Fruit fly (Drosophila melanogaster) whole organism, embryonic: ENCODE data around the gene RanGAP.

Source experiments
- Ada2b ChIP-seq: fragments of 200-800 bp; sonication (Bioruptor generic); IDR thresholded peaks from 2 replicates; pipeline ENCODE4 v1.3.6; 2022; ENCODE audit warnings: missing biosample characterization, missing genetic modification characterization
- Asciz ChIP-seq: fragments of 200-800 bp; sonication (Bioruptor generic); optimal IDR thresholded peaks from 2 replicates; lab custom pipeline; 2017; ENCODE audit warnings: missing biosample characterization, mild to moderate bottlenecking, missing genetic modification characterization, missing genetic modification reagents
- CG10959 ChIP-seq: fragments of 200-800 bp; sonication (Bioruptor generic); IDR thresholded peaks from 2 replicates; pipeline ENCODE4 v1.3.6; 2022; ENCODE audit warnings: missing biosample characterization, missing genetic modification characterization
- CG13123 ChIP-seq: fragments of 200-800 bp; sonication (Bioruptor generic); optimal IDR thresholded peaks from 2 replicates; lab custom pipeline; 2016; ENCODE audit warnings: missing biosample characterization, missing genetic modification characterization
- CG13424 ChIP-seq: fragments of 200-800 bp; sonication (Bioruptor generic); optimal IDR thresholded peaks from 2 replicates; lab custom pipeline; 2019; ENCODE audit warnings: missing biosample characterization, mild to moderate bottlenecking, missing genetic modification characterization, moderate library complexity
- CG13624 ChIP-seq: fragments of 200-800 bp; sonication (Bioruptor generic); optimal IDR thresholded peaks from 2 replicates; lab custom pipeline; 2016; ENCODE audit warnings: missing biosample characterization, missing genetic modification characterization
- CG1647 ChIP-seq: fragments of 200-800 bp; sonication (Bioruptor generic); optimal IDR thresholded peaks from 3 replicates; lab custom pipeline; 2016; ENCODE audit warnings: missing biosample characterization, missing genetic modification characterization
- CG17328 ChIP-seq: fragments of 200-800 bp; sonication (Bioruptor generic); IDR thresholded peaks from 2 replicates; pipeline ENCODE4 v1.3.6; 2022; ENCODE audit warnings: missing biosample characterization, missing genetic modification characterization
- CG31365 ChIP-seq: fragments of 200-800 bp; sonication (Bioruptor generic); optimal IDR thresholded peaks from 2 replicates; lab custom pipeline; 2018; ENCODE audit warnings: missing biosample characterization, mild to moderate bottlenecking, missing genetic modification characterization
- CG6254 ChIP-seq: fragments of 200-800 bp; sonication (Bioruptor generic); optimal IDR thresholded peaks from 3 replicates; lab custom pipeline; 2017; ENCODE audit warnings: mild to moderate bottlenecking, missing biosample characterization, missing genetic modification reagents, missing genetic modification characterization
- CG7745 ChIP-seq: fragments of 200-800 bp; sonication (Bioruptor generic); optimal IDR thresholded peaks from 2 replicates; lab custom pipeline; 2018; ENCODE audit warnings: missing biosample characterization, mild to moderate bottlenecking, missing genetic modification characterization, moderate library complexity
- CG7786 ChIP-seq: fragments of 200-800 bp; sonication (Bioruptor generic); optimal IDR thresholded peaks from 2 replicates; lab custom pipeline; 2016; ENCODE audit warnings: missing biosample characterization, missing genetic modification characterization
- CG8089 ChIP-seq: fragments of 200-800 bp; sonication (Bioruptor generic); optimal IDR thresholded peaks from 3 replicates; lab custom pipeline; 2016; ENCODE audit warnings: missing biosample characterization, missing genetic modification characterization
- CG9876 ChIP-seq: fragments of 200-800 bp; sonication (Bioruptor generic); optimal IDR thresholded peaks from 2 replicates; lab custom pipeline; 2016; ENCODE audit warnings: missing biosample characterization, missing genetic modification characterization
- Fer1 ChIP-seq: fragments of 200-800 bp; sonication (Bioruptor generic); optimal IDR thresholded peaks from 2 replicates; lab custom pipeline; 2017; ENCODE audit warnings: missing biosample characterization, mild to moderate bottlenecking, missing genetic modification characterization
- Fer2 ChIP-seq: fragments of 200-800 bp; sonication (Bioruptor generic); optimal IDR thresholded peaks from 2 replicates; lab custom pipeline; 2018; ENCODE audit warnings: missing biosample characterization, mild to moderate bottlenecking, missing genetic modification characterization, moderate library complexity
- HHEX ChIP-seq: fragments of 200-800 bp; sonication (Bioruptor generic); optimal IDR thresholded peaks from 3 replicates; lab custom pipeline; 2017; ENCODE audit warnings: missing biosample characterization, mild to moderate bottlenecking, missing genetic modification characterization, missing genetic modification reagents
- HLH3B ChIP-seq: fragments of 200-800 bp; sonication (Bioruptor generic); IDR thresholded peaks from 2 replicates; pipeline ENCODE4 v1.3.6; 2022; ENCODE audit warnings: missing biosample characterization, missing genetic modification characterization
- Mes4 ChIP-seq: fragments of 200-800 bp; sonication (Bioruptor generic); optimal IDR thresholded peaks from 2 replicates; lab custom pipeline; 2016; ENCODE audit warnings: missing biosample characterization, missing genetic modification characterization
- Spps ChIP-seq: fragments of 200-800 bp; sonication (Bioruptor generic); optimal IDR thresholded peaks from 2 replicates; lab custom pipeline; 2018; ENCODE audit warnings: missing biosample characterization, mild to moderate bottlenecking, missing genetic modification characterization
- Taf1 ChIP-seq: fragments of 200-800 bp; sonication (Bioruptor generic); IDR thresholded peaks from 2 replicates; pipeline ENCODE4 v1.3.6; 2022; ENCODE audit warnings: missing biosample characterization, missing genetic modification characterization
- Vsx1 ChIP-seq: fragments of 200-800 bp; sonication (Bioruptor generic); optimal IDR thresholded peaks from 2 replicates; lab custom pipeline; 2017; ENCODE audit warnings: missing biosample characterization, mild to moderate bottlenecking, missing genetic modification characterization, missing genetic modification reagents
- ap ChIP-seq: fragments of 200-800 bp; sonication (Bioruptor generic); IDR thresholded peaks from 2 replicates; pipeline ENCODE4 v1.3.6; 2022; ENCODE audit warnings: missing biosample characterization, missing genetic modification characterization
- ase ChIP-seq: fragments of 200-800 bp; sonication (Bioruptor generic); IDR thresholded peaks from 3 replicates; pipeline ENCODE4 v1.3.6; 2022; ENCODE audit warnings: missing biosample characterization, missing genetic modification characterization
- bab2 ChIP-seq: fragments of 200-800 bp; sonication (Bioruptor generic); optimal IDR thresholded peaks from 2 replicates; lab custom pipeline; 2016; ENCODE audit warnings: missing biosample characterization, missing genetic modification characterization
- bbx ChIP-seq: fragments of 200-800 bp; sonication (Bioruptor generic); IDR thresholded peaks from 2 replicates; pipeline ENCODE4 v1.3.6; 2022; ENCODE audit warnings: missing biosample characterization, missing genetic modification characterization; ENCODE audit not compliant: partially characterized antibody
- bowl ChIP-seq: fragments of 200-800 bp; sonication (Bioruptor generic); IDR thresholded peaks from 2 replicates; pipeline ENCODE4 v1.3.6; 2022; ENCODE audit warnings: missing biosample characterization, missing genetic modification characterization
- cas ChIP-seq: fragments of 200-800 bp; sonication (Bioruptor generic); IDR thresholded peaks from 2 replicates; pipeline ENCODE4 v1.3.6; 2022; ENCODE audit warnings: missing biosample characterization, missing genetic modification characterization
- ci ChIP-seq: fragments of 200-800 bp; sonication (Bioruptor generic); IDR thresholded peaks from 3 replicates; pipeline ENCODE4 v1.3.6; 2022; ENCODE audit warnings: missing biosample characterization, missing genetic modification characterization
- cwo ChIP-seq: fragments of 200-800 bp; sonication (Bioruptor generic); optimal IDR thresholded peaks from 3 replicates; lab custom pipeline; 2017; ENCODE audit warnings: missing biosample characterization, missing genetic modification characterization, mild to moderate bottlenecking, moderate library complexity, missing genetic modification reagents
- da ChIP-seq: fragments of 200-800 bp; sonication (Bioruptor generic); optimal IDR thresholded peaks from 2 replicates; lab custom pipeline; 2016; ENCODE audit warnings: missing biosample characterization, missing genetic modification characterization
- dimm ChIP-seq: fragments of 200-800 bp; sonication (Bioruptor generic); IDR thresholded peaks from 2 replicates; pipeline ENCODE4 v1.3.6; 2022; ENCODE audit warnings: missing biosample characterization, missing genetic modification characterization
- eyg ChIP-seq: fragments of 200-800 bp; sonication (Bioruptor generic); optimal IDR thresholded peaks from 3 replicates; lab custom pipeline; 2016; ENCODE audit warnings: missing biosample characterization, missing genetic modification characterization
- hkb ChIP-seq, 2 experiments: fragments of 200-800 bp in 1 of 2; fragments of >200 bp in 1 of 2; sonication (Bioruptor generic) in 1 of 2; IDR thresholded peaks in 1 of 2; optimal IDR thresholded peaks in 1 of 2; 2 replicates each; pipeline versions ENCODE4 v1.3.6 to Lab custom; 2017 to 2022; ENCODE audit warnings: missing biosample characterization in 1 of 2, missing genetic modification characterization in 1 of 2
- ken ChIP-seq: fragments of 200-800 bp; sonication (Bioruptor generic); IDR thresholded peaks from 3 replicates; pipeline ENCODE4 v1.3.6; 2022; ENCODE audit warnings: missing biosample characterization, missing genetic modification characterization
- lbe ChIP-seq: fragments of 200-800 bp; sonication (Bioruptor generic); optimal IDR thresholded peaks from 2 replicates; lab custom pipeline; 2016; ENCODE audit warnings: missing biosample characterization, mild to moderate bottlenecking, missing genetic modification characterization
- luna ChIP-seq: fragments of 200-800 bp; sonication (Bioruptor generic); optimal IDR thresholded peaks from 2 replicates; lab custom pipeline; 2016; ENCODE audit warnings: missing biosample characterization, missing genetic modification characterization
- maf-S ChIP-seq: fragments of 200-800 bp; sonication (Bioruptor generic); optimal IDR thresholded peaks from 2 replicates; lab custom pipeline; 2016; ENCODE audit warnings: missing biosample characterization, missing genetic modification characterization
- nerfin-1 ChIP-seq: fragments of 200-800 bp; sonication (Bioruptor generic); optimal IDR thresholded peaks from 3 replicates; lab custom pipeline; 2019; ENCODE audit warnings: missing biosample characterization, mild to moderate bottlenecking, missing genetic modification characterization, moderate library complexity
- pho ChIP-seq: fragments of 200-800 bp; sonication (Bioruptor generic); optimal IDR thresholded peaks from 2 replicates; lab custom pipeline; 2016; ENCODE audit warnings: missing biosample characterization, missing genetic modification characterization
- psq ChIP-seq: fragments of 200-800 bp; sonication (Bioruptor generic); optimal IDR thresholded peaks from 2 replicates; lab custom pipeline; 2017; ENCODE audit warnings: missing biosample characterization, missing genetic modification characterization
- ranshi ChIP-seq: fragments of 200-800 bp; sonication (Bioruptor generic); IDR thresholded peaks from 2 replicates; pipeline ENCODE4 v1.3.6; 2022; ENCODE audit warnings: missing biosample characterization, missing genetic modification characterization
- scrt ChIP-seq: fragments of 200-800 bp; sonication (Bioruptor generic); optimal IDR thresholded peaks from 2 replicates; lab custom pipeline; 2018; ENCODE audit warnings: missing biosample characterization, mild to moderate bottlenecking, missing genetic modification characterization, moderate library complexity
- sens-2 ChIP-seq: fragments of 200-800 bp; sonication (Bioruptor generic); IDR thresholded peaks from 2 replicates; pipeline ENCODE4 v1.3.6; 2022; ENCODE audit warnings: missing biosample characterization, missing genetic modification characterization
- sima ChIP-seq: fragments of 200-800 bp; sonication (Bioruptor generic); optimal IDR thresholded peaks from 2 replicates; lab custom pipeline; 2016; ENCODE audit warnings: missing biosample characterization, missing genetic modification characterization
- stwl ChIP-seq: fragments of 200-800 bp; sonication (Bioruptor generic); optimal IDR thresholded peaks from 3 replicates; lab custom pipeline; 2018; ENCODE audit warnings: missing biosample characterization, mild to moderate bottlenecking, missing genetic modification characterization, moderate library complexity
- sug ChIP-seq: fragments of 200-800 bp; optimal IDR thresholded peaks from 2 replicates; lab custom pipeline; 2019; ENCODE audit warnings: missing biosample characterization, mild to moderate bottlenecking, missing genetic modification characterization, moderate library complexity
- toy ChIP-seq: fragments of 200-800 bp; sonication (Bioruptor generic); IDR thresholded peaks from 2 replicates; pipeline ENCODE4 v1.3.6; 2022; ENCODE audit warnings: missing biosample characterization, missing genetic modification characterization
- usp ChIP-seq: fragments of >200 bp; optimal IDR thresholded peaks from 2 replicates; lab custom pipeline; 2017; ENCODE audit warnings: missing biosample characterization, missing genetic modification characterization

Gene RanGAP

DNA sequence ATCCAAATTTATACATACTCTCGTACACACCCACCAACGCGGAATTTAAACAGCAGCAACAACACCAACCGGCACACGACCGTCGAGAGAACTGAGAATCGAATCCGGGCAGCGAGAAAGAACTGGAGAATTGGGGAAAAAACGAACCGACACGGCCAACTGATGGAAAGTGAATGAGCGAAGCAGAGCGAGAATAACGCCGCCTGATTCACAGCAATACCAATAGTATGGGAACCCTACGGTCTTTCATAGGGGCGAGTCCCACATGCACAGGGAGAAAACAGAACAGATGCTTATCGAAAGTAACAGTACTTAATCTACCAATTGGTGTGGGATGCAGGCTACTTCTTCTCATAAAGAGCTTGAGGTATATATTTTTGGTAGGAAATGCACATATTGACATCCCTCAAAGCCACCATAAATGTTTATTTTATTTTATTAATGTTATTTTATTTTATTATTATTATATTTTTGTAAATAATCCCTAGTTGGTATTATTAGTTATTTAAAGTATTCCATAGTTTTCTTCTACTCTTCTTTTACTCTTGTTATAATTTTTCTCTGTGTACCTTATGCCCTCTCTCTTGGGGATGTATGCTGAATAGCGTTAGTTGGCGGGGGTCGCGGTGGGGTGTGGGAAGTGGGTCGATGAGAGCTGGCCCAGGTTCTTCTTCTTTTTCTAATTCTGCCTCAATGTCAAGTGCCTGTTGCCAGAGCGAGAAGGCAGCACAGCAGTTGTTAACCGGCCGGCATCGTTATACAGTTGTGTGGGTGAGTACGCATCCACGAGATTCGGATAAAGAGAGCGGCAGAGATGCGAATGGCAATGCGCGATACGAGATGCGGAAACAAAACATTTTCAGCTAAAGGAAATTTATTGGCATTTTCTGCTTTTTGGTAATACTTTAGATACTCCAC is 43.2 kb upstream of the RanGAP start, which contains the start of gene CG17544 (continued):
- TF ChIP-seq eyg (GFP tag; lab: Kevin White, UChicago) (no peak), toy (GFP tag; lab: Robert Waterston, UW) (no peak), sens-2 (GFP tag; lab: Robert Waterston, UW) (peak; percentile 60; the same call in 1 of the 2 replicates), sug (tag; lab: Kevin White, UChicago) (peak; percentile 81), CG6254 (GFP tag; lab: Kevin White, UChicago) (peak; percentile 53), usp (GFP tag; lab: Kevin White, UChicago) (no peak), sima (no peak), scrt (GFP tag; lab: Kevin White, UChicago) (peak; percentile 88), maf-S (GFP tag; lab: Kevin White, UChicago) (no peak), ap (0 out of 2 replicates have a peak, but pooled peaks have one; percentile 10), bbx (GFP tag; lab: Robert Waterston, UW) (peak; percentile 54), CG1647 (GFP tag; lab: Kevin White, UChicago) (no peak), CG17328 (GFP tag; lab: Robert Waterston, UW) (no peak), CG13123 (peak; percentile 23), Fer2 (tag; lab: Kevin White, UChicago) (peak; percentile 59), hkb (optimal IDR thresholded peaks at IDR 0.05; lab: Kevin White, UChicago) (no peak), hkb (GFP tag; IDR thresholded peaks at IDR 0.05; lab: Robert Waterston, UW) (no peak; the same call in none of the 2 replicates), cas (no peak), CG13424 (peak; percentile 89), pho (GFP tag; lab: Kevin White, UChicago) (peak; percentile 26), Taf1 (GFP tag; lab: Robert Waterston, UW) (peak; percentile 9; the same call in 1 of the 2 replicates), ase (GFP tag; lab: Robert Waterston, UW) (peak; percentile 49; the same call in 1 of the 3 replicates), da (GFP tag; lab: Kevin White, UChicago) (no peak), bowl (GFP tag; lab: Robert Waterston, UW) (no peak), lbe (peak; percentile 29), HLH3B (GFP tag; lab: Robert Waterston, UW) (no peak), Spps (tag; lab: Kevin White, UChicago) (peak; percentile 45), ci (GFP tag; lab: Robert Waterston, UW) (peak; percentile 55), CG13624 (peak; percentile 18), ranshi (GFP tag; lab: Robert Waterston, UW) (peak; percentile 47; the same call in 1 of the 2 replicates), CG31365 (tag; lab: Kevin White, UChicago) (no peak), Vsx1 (peak; percentile 53), nerfin-1 (tag; lab: Kevin White, UChicago) (peak; percentile 74), Ada2b (GFP tag; lab: Robert Waterston, UW) (peak; percentile 39; the same call in 1 of the 2 replicates), stwl (tag; lab: Kevin White, UChicago) (no peak), cwo (GFP tag; lab: Kevin White, UChicago) (peak; percentile 87), CG10959 (GFP tag; lab: Robert Waterston, UW) (no peak), Asciz (peak; percentile 64), dimm (GFP tag; lab: Robert Waterston, UW) (no peak), CG7786 (GFP tag; lab: Kevin White, UChicago) (peak; percentile 31), HHEX (GFP tag; lab: Kevin White, UChicago) (peak; percentile 83), psq (no peak), CG8089 (GFP tag; lab: Kevin White, UChicago) (peak; percentile 100), bab2 (no peak), CG7745 (no peak), ken (GFP tag; lab: Robert Waterston, UW) (no peak; the same call in 2 of the 3 replicates), luna (GFP tag; lab: Kevin White, UChicago) (no peak), Fer1 (GFP tag; lab: Kevin White, UChicago) (peak; percentile 87), Mes4 (no peak), CG9876 (no peak)
